Worm (Caenorhabditis elegans): Measurements from ENCODE around the gene C34F11.5.

DNA sequence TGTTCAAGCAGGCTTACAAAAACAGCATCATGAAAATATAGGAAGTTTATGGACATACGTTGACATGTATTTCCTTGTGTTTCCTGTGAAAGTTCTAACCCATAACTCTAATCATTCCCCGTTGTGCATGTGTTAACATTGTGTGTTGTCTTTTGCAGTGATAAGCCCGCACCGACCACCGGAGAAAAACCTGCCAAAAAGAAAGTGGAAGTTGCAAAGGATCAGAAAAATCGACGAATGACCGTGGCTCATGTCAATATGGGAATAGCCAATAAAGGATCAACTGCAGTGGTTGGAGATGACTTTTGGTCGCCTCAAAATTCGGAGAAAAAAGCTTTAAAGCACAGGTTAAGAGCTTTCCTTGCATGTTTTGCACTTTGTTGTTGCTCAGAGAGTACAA lies 9.7 kb downstream of the C34F11.5 start:
- TF ChIP-seq dao-5 (tag; optimal IDR thresholded peaks at IDR 0.05) (no peak), W03F9.2 (tag; optimal IDR thresholded peaks at IDR 0.05) (no peak), him-1 (tag; optimal IDR thresholded peaks at IDR 0.05) (no peak)
